Fruit fly (Drosophila melanogaster): ENCODE measurements around the gene CG33710.

CG33710 gene

dm6 chr3L:19902560-19903399 is 49.8 kb downstream of the CG33710 start (continued):
- TF ChIP-seq hkb (optimal IDR thresholded peaks at IDR 0.05) = no peak
- peak; percentile 96 for TF ChIP-seq hkb (GFP tag; IDR thresholded peaks at IDR 0.05)
- TF ChIP-seq lov (optimal IDR thresholded peaks at IDR 0.05) = no peak
- peak; percentile 90 for TF ChIP-seq lov (GFP tag; IDR thresholded peaks at IDR 0.05)
- peak; percentile 96 for TF ChIP-seq Ptx1 (GFP tag; IDR thresholded peaks at IDR 0.05)
- TF ChIP-seq CG2889 (GFP tag; IDR thresholded peaks at IDR 0.05) = peak; percentile 94
- TF ChIP-seq CTCF (GFP tag; optimal IDR thresholded peaks at IDR 0.05) = peak; percentile 51
- TF ChIP-seq MBD-R2 (GFP tag; IDR thresholded peaks at IDR 0.05) = peak; percentile 96
- peak; percentile 89 for TF ChIP-seq wor (GFP tag; IDR thresholded peaks at IDR 0.05)
- peak; percentile 0 for TF ChIP-seq Dp (GFP tag; optimal IDR thresholded peaks at IDR 0.05)
- TF ChIP-seq CG3065 (GFP tag; optimal IDR thresholded peaks at IDR 0.05) = peak; percentile 71
- TF ChIP-seq MESR4 (GFP tag; optimal IDR thresholded peaks at IDR 0.05) = peak; percentile 49
- TF ChIP-seq Pdp1 (GFP tag; optimal IDR thresholded peaks at IDR 0.05) = peak; percentile 91 to 96
- TF ChIP-seq fd102C (GFP tag; optimal IDR thresholded peaks at IDR 0.05) = no peak
- no peak for TF ChIP-seq usp (GFP tag; optimal IDR thresholded peaks at IDR 0.05)
- peak; percentile 84 for TF ChIP-seq CG34422 (GFP tag; IDR thresholded peaks at IDR 0.05)
- TF ChIP-seq CG3281 (GFP tag; optimal IDR thresholded peaks at IDR 0.05) = peak; percentile 94
- peak; percentile 94 for TF ChIP-seq CG8089 (GFP tag; optimal IDR thresholded peaks at IDR 0.05)
- peak; percentile 87 for TF ChIP-seq CG13894 (tag; optimal IDR thresholded peaks at IDR 0.05)
- TF ChIP-seq CG6765 (GFP tag; optimal IDR thresholded peaks at IDR 0.05) = peak; percentile 90
- peak; percentile 93 for TF ChIP-seq Mad (GFP tag; optimal IDR thresholded peaks at IDR 0.05)
- TF ChIP-seq CG17359 (tag; optimal IDR thresholded peaks at IDR 0.05) = peak; percentile 96
- TF ChIP-seq cas (GFP tag; IDR thresholded peaks at IDR 0.05) = peak; percentile 80
- peak; percentile 60 for TF ChIP-seq CG10543 (GFP tag; optimal IDR thresholded peaks at IDR 0.05)
- no peak for TF ChIP-seq zen2 (GFP tag; IDR thresholded peaks at IDR 0.05; ENCODE audit: partially characterized antibody)
- TF ChIP-seq HHEX (GFP tag; optimal IDR thresholded peaks at IDR 0.05) = peak; percentile 93
- peak; percentile 75 for TF ChIP-seq CG1792 (GFP tag; optimal IDR thresholded peaks at IDR 0.05)
- peak; percentile 79 for TF ChIP-seq tap (tag; optimal IDR thresholded peaks at IDR 0.05)
- TF ChIP-seq tup (GFP tag; optimal IDR thresholded peaks at IDR 0.05) = peak; percentile 90
- peak; percentile 81 for TF ChIP-seq dmrt11E (tag; optimal IDR thresholded peaks at IDR 0.05)
- TF ChIP-seq gem (tag; optimal IDR thresholded peaks at IDR 0.05) = peak; percentile 97
- peak; percentile 91 for TF ChIP-seq CG8388 (GFP tag; optimal IDR thresholded peaks at IDR 0.05)
- TF ChIP-seq jing (GFP tag; optimal IDR thresholded peaks at IDR 0.05) = peak; percentile 91
- TF ChIP-seq slbo (GFP tag; IDR thresholded peaks at IDR 0.05) = peak; percentile 97
- peak; percentile 94 for TF ChIP-seq CG9609 (GFP tag; optimal IDR thresholded peaks at IDR 0.05)
- TF ChIP-seq pnt (GFP tag; optimal IDR thresholded peaks at IDR 0.05) = peak; percentile 87
- peak; percentile 91 for TF ChIP-seq CG12236 (GFP tag; optimal IDR thresholded peaks at IDR 0.05)
- TF ChIP-seq seq (GFP tag; IDR thresholded peaks at IDR 0.05) = peak; percentile 96
- peak; percentile 87 for TF ChIP-seq CG11504 (tag; optimal IDR thresholded peaks at IDR 0.05)
- no peak for TF ChIP-seq inv (GFP tag; IDR thresholded peaks at IDR 0.05; ENCODE audit: partially characterized antibody)
- peak; percentile 77 for TF ChIP-seq CG14965 (GFP tag; optimal IDR thresholded peaks at IDR 0.05; ENCODE audit: borderline replicate concordance)
- peak; percentile 91 for TF ChIP-seq wek (GFP tag; optimal IDR thresholded peaks at IDR 0.05)
- TF ChIP-seq Atf3 (GFP tag; optimal IDR thresholded peaks at IDR 0.05) = peak; percentile 88
- peak; percentile 90 for TF ChIP-seq CG11247 (GFP tag; IDR thresholded peaks at IDR 0.05)
- TF ChIP-seq corto (GFP tag; optimal IDR thresholded peaks at IDR 0.05) = peak; percentile 97
- TF ChIP-seq Bgb (GFP tag; IDR thresholded peaks at IDR 0.05; ENCODE audit: partially characterized antibody) = no peak
- TF ChIP-seq Lpt (GFP tag; optimal IDR thresholded peaks at IDR 0.05) = no peak
- TF ChIP-seq cato (GFP tag; optimal IDR thresholded peaks at IDR 0.05; ENCODE audit: borderline replicate concordance) = peak; percentile 79
- TF ChIP-seq CG1603 (tag; optimal IDR thresholded peaks at IDR 0.05) = peak; percentile 97
- peak; percentile 92 for TF ChIP-seq CG4730 (GFP tag; IDR thresholded peaks at IDR 0.05)

Measured in whole organism, embryonic.